Worm (Caenorhabditis elegans) whole organism, young adult: Measurements from ENCODE around the gene nhr-40.

Experiments
- F10E7.11 ChIP-seq: sonication (generic microtip); optimal IDR thresholded peaks from 2 replicates; lab custom pipeline; 2017; ENCODE audit warnings: mild to moderate bottlenecking, missing genetic modification characterization, moderate library complexity, missing compliant biosample characterization
- Y53F4B.3 ChIP-seq: fragments of 200-800 bp; sonication (Bioruptor generic); IDR thresholded peaks from 2 replicates; pipeline ENCODE4 v1.3.6; 2022; ENCODE audit warnings: missing genetic modification reagents, missing genetic modification characterization, missing compliant biosample characterization
- ama-1 ChIP-seq, 3 experiments: fragments of 150-350 bp in 1 of 3; sonication (generic microtip) in 2 of 3; optimal IDR thresholded peaks; 2 replicates each; lab custom pipeline; 2014 to 2018; ENCODE audit warnings: missing biosample characterization in 2 of 3, missing genetic modification characterization in 2 of 3, missing genetic modification reagents in 2 of 3
- cebp-2 ChIP-seq: fragments of 200-800 bp; sonication (Bioruptor generic); IDR thresholded peaks from 2 replicates; pipeline ENCODE4 v1.3.6; 2022; ENCODE audit warnings: missing genetic modification characterization, missing compliant biosample characterization
- ceh-79 ChIP-seq: sonication (generic microtip); optimal IDR thresholded peaks from 2 replicates; lab custom pipeline; 2017; ENCODE audit warnings: mild to moderate bottlenecking, missing genetic modification characterization, missing compliant biosample characterization
- ets-4 ChIP-seq: fragments of 200-800 bp; sonication (Bioruptor generic); optimal IDR thresholded peaks from 2 replicates; lab custom pipeline; 2018; ENCODE audit warnings: mild to moderate bottlenecking, missing genetic modification characterization, missing compliant biosample characterization
- fkh-3 ChIP-seq: sonication (generic microtip); optimal IDR thresholded peaks from 2 replicates; lab custom pipeline; 2016; ENCODE audit warnings: mild to moderate bottlenecking, missing genetic modification characterization, missing compliant biosample characterization
- mel-28 ChIP-seq: sonication (generic microtip); optimal IDR thresholded peaks from 2 replicates; lab custom pipeline; 2016; ENCODE audit warnings: borderline replicate concordance, mild to moderate bottlenecking, missing genetic modification characterization, missing compliant biosample characterization
- nhr-27 ChIP-seq: fragments of 200-800 bp; sonication (Bioruptor generic); optimal IDR thresholded peaks from 2 replicates; lab custom pipeline; 2018; ENCODE audit warnings: mild to moderate bottlenecking, missing genetic modification characterization, moderate library complexity, missing compliant biosample characterization
- nhr-90 ChIP-seq: sonication (generic microtip); optimal IDR thresholded peaks from 2 replicates; lab custom pipeline; 2016; ENCODE audit warnings: missing genotype, mild to moderate bottlenecking, missing genetic modification characterization, missing compliant biosample characterization
- snpc-3.4 ChIP-seq: sonication (generic microtip); optimal IDR thresholded peaks from 2 replicates; lab custom pipeline; 2017; ENCODE audit warnings: missing genetic modification characterization, mild to moderate bottlenecking, missing compliant biosample characterization, antibody characterized with exemption, moderate library complexity, missing genotype, missing genetic modification reagents
- unc-62 ChIP-seq: fragments of 150-350 bp; optimal IDR thresholded peaks from 2 replicates; lab custom pipeline; 2014; ENCODE audit warnings: missing biosample characterization, missing genetic modification reagents, missing genetic modification characterization

ce11 chrX:2550665-2551064 lies 43.1 kb upstream of the nhr-40 start:
- TF ChIP-seq F10E7.11 (tag; lab: Kevin White, UChicago) (no peak), ceh-79 (no peak), cebp-2 (GFP tag; lab: Robert Waterston, UW) (no peak), nhr-27 (tag; lab: Kevin White, UChicago) (no peak), fkh-3 (tag; lab: Kevin White, UChicago) (no peak), ama-1 (optimal IDR thresholded peaks at IDR 0.05; lab: Kevin White, UChicago) (no peak), ama-1 (GFP tag; optimal IDR thresholded peaks at IDR 0.05; lab: Kevin White, UChicago) (no peak), nhr-90 (tag; lab: Kevin White, UChicago) (no peak), mel-28 (tag; lab: Kevin White, UChicago) (no peak), Y53F4B.3 (GFP tag; lab: Robert Waterston, UW) (no peak), unc-62 (GFP tag; lab: Kevin White, UChicago) (no peak), snpc-3.4 (tag; lab: Kevin White, UChicago) (no peak), ets-4 (no peak)
